Fruit fly (Drosophila melanogaster): ENCODE data around the gene Pdss2.

dm6 chr3L:21043894-21044682 lies 16.4 kb downstream of the Pdss2 start:
- TF ChIP-seq CG10366 (GFP tag; IDR thresholded peaks at IDR 0.05) (no peak), CG9727 (GFP tag; optimal IDR thresholded peaks at IDR 0.05) (no peak), wek (GFP tag; optimal IDR thresholded peaks at IDR 0.05) (no peak), lov (optimal IDR thresholded peaks at IDR 0.05) (no peak), lov (GFP tag; IDR thresholded peaks at IDR 0.05) (no peak), cad (GFP tag; optimal IDR thresholded peaks at IDR 0.05) (no peak), zen2 (GFP tag; IDR thresholded peaks at IDR 0.05; ENCODE audit: partially characterized antibody) (no peak), HLH3B (GFP tag; IDR thresholded peaks at IDR 0.05) (no peak), Gug (GFP tag; IDR thresholded peaks at IDR 0.05) (no peak), CG18599 (GFP tag; optimal IDR thresholded peaks at IDR 0.05) (no peak), pros (GFP tag; optimal IDR thresholded peaks at IDR 0.05) (no peak)
